Worm (Caenorhabditis elegans) whole organism, early embryonic: Measurements from ENCODE around the gene nsun-5.
A peak's percentile ranks its signal among the peaks of the same experiment; 100 is the strongest.

ENCODE experiments used
- B0310.2 ChIP-seq: sonication (generic microtip); optimal IDR thresholded peaks from 2 replicates; lab custom pipeline; 2016; ENCODE audit warnings: mild to moderate bottlenecking, missing genetic modification characterization, missing compliant biosample characterization
- F13C5.2 ChIP-seq: sonication (generic microtip); optimal IDR thresholded peaks from 2 replicates; lab custom pipeline; 2017; ENCODE audit warnings: mild to moderate bottlenecking, missing genetic modification characterization, inconsistent platforms, missing compliant biosample characterization
- aly-1 ChIP-seq: sonication (generic microtip); optimal IDR thresholded peaks from 2 replicates; lab custom pipeline; 2016; ENCODE audit warnings: missing genetic modification characterization, missing compliant biosample characterization
- ama-1 ChIP-seq: fragments of 150-350 bp; optimal IDR thresholded peaks from 2 replicates; lab custom pipeline; 2014
- ceh-13 ChIP-seq: fragments of 200-800 bp; sonication (Bioruptor generic); optimal IDR thresholded peaks from 2 replicates; lab custom pipeline; 2018; ENCODE audit warnings: mild to moderate bottlenecking, missing genetic modification characterization, missing compliant biosample characterization
- hmg-4 ChIP-seq: fragments of 200-800 bp; sonication (Bioruptor generic); optimal IDR thresholded peaks from 2 replicates; lab custom pipeline; 2018; ENCODE audit warnings: mild to moderate bottlenecking, missing genetic modification characterization, missing compliant biosample characterization
- pes-1 ChIP-seq: fragments of 200-800 bp; sonication (Bioruptor generic); IDR thresholded peaks from 2 replicates; pipeline ENCODE4 v1.3.6; 2022; ENCODE audit warnings: missing genetic modification reagents, missing genetic modification characterization, missing compliant biosample characterization
- sea-1 ChIP-seq: fragments of 200-800 bp; sonication (Bioruptor generic); conservative IDR thresholded peaks from 2 replicates; pipeline ENCODE4 v1.3.6; 2022; ENCODE audit warnings: missing genetic modification characterization, missing compliant biosample characterization
- tbx-37 ChIP-seq: fragments of 200-800 bp; sonication (Bioruptor generic); conservative IDR thresholded peaks from 2 replicates; pipeline ENCODE4 v1.3.6; 2022; ENCODE audit warnings: missing genetic modification reagents, missing genetic modification characterization, missing compliant biosample characterization

DNA sequence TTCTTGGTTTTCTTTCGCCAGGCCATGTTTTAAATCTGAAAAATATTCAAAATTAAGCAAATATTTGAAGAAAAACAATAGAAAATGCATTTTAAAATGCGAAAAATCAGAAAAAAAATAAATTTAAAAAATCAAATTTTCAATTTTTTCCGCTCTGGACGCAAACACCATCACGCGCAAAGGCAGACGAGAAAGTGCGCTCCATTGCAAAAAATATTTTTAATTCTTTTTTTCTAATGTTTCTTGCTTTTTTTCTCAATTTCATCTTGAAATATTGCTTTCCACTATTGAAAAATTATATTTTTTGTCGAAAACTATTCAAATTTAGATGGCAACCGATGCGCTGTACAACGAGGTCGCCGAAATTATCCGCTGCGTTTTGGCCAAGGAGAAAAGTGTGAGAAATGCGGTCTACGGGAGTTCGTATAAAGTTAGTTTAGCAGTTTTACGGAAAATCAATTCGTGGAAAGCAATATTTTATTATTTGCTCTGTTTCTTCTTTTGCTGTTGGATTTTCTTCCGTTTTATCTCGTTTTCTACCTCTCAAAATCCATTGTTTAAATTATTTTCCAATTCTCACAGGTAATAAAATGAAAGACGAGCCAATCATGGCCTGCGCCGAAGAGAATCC lies at the start of gene nsun-5, which contains the start of the genes pole-4 and metl-2:
- TF ChIP-seq tbx-37: no peak
- no peak for TF ChIP-seq ama-1 (lab: Kevin White, UChicago)
- TF ChIP-seq aly-1 (tag; lab: Kevin White, UChicago): no peak
- TF ChIP-seq B0310.2 (tag; lab: Kevin White, UChicago): no peak
- peak; percentile 5 for TF ChIP-seq F13C5.2 (tag; lab: Kevin White, UChicago)
- no peak for TF ChIP-seq ceh-13 (GFP tag; lab: Kevin White, UChicago)
- no peak for TF ChIP-seq pes-1 (GFP tag; lab: Robert Waterston, UW)
- TF ChIP-seq sea-1: no peak
- no peak for TF ChIP-seq hmg-4 (GFP tag; lab: Kevin White, UChicago)
